Worm (Caenorhabditis elegans): ENCODE measurements around the gene csp-2.

ce11 chrIV:6326448-6326847 is 18.9 kb downstream of the csp-2 start, which contains the start of gene lsm-8:
- TF ChIP-seq elt-3 (tag; optimal IDR thresholded peaks at IDR 0.05), result no peak
- TF ChIP-seq nhr-28 (tag; optimal IDR thresholded peaks at IDR 0.05), result no peak
- TF ChIP-seq lin-13 (tag; optimal IDR thresholded peaks at IDR 0.05), result no peak
- no peak for TF ChIP-seq elt-1 (tag; optimal IDR thresholded peaks at IDR 0.05; ENCODE audit: borderline replicate concordance, insufficient read depth)
- no peak for TF ChIP-seq ztf-11 (tag; optimal IDR thresholded peaks at IDR 0.05)
- TF ChIP-seq snpc-4 (tag; optimal IDR thresholded peaks at IDR 0.05), result no peak
- no peak for TF ChIP-seq bed-3 (GFP tag; optimal IDR thresholded peaks at IDR 0.05)
- no peak for TF ChIP-seq unc-39 (tag; optimal IDR thresholded peaks at IDR 0.05)
- TF ChIP-seq hlh-1 (tag; optimal IDR thresholded peaks at IDR 0.05), result no peak
- no peak for TF ChIP-seq cnd-1 (tag; optimal IDR thresholded peaks at IDR 0.05)
- no peak for TF ChIP-seq lsy-2 (tag; optimal IDR thresholded peaks at IDR 0.05)
- no peak for TF ChIP-seq pha-4 (tag; optimal IDR thresholded peaks at IDR 0.05)
- TF ChIP-seq nhr-237 (tag; optimal IDR thresholded peaks at IDR 0.05), result no peak
